Worm (Caenorhabditis elegans) whole organism, young adult: ENCODE measurements around the gene col-36.
A peak's percentile ranks its signal among the peaks of the same experiment; 100 is the strongest.

ENCODE experiments used
- B0261.1 ChIP-seq: sonication (generic microtip); optimal IDR thresholded peaks from 2 replicates; lab custom pipeline; 2016; ENCODE audit warnings: mild to moderate bottlenecking, missing genetic modification characterization, moderate library complexity, missing compliant biosample characterization
- D2030.7 ChIP-seq: fragments of 200-800 bp; sonication (Bioruptor generic); IDR thresholded peaks from 2 replicates; pipeline ENCODE4 v1.3.6; 2022; ENCODE audit warnings: missing genetic modification reagents, missing genetic modification characterization, missing compliant biosample characterization
- F23B12.7 ChIP-seq: sonication (generic microtip); optimal IDR thresholded peaks from 2 replicates; lab custom pipeline; 2017; ENCODE audit warnings: missing genetic modification characterization, mild to moderate bottlenecking, missing compliant biosample characterization, antibody characterized with exemption, moderate library complexity; ENCODE audit not compliant: insufficient read depth
- F55B11.4 ChIP-seq: sonication (generic microtip); optimal IDR thresholded peaks from 2 replicates; lab custom pipeline; 2016; ENCODE audit warnings: missing compliant biosample characterization, missing genetic modification characterization, borderline replicate concordance; ENCODE audit not compliant: insufficient read depth
- F57A8.1 ChIP-seq: fragments of 200-800 bp; sonication (Bioruptor generic); optimal IDR thresholded peaks from 2 replicates; lab custom pipeline; 2018; ENCODE audit warnings: mild to moderate bottlenecking, missing genetic modification characterization, moderate library complexity, missing compliant biosample characterization
- F57C9.4 ChIP-seq: sonication (generic microtip); optimal IDR thresholded peaks from 2 replicates; lab custom pipeline; 2017; ENCODE audit warnings: mild to moderate bottlenecking, missing genetic modification characterization, missing compliant biosample characterization
- K11D2.4 ChIP-seq: fragments of 200-800 bp; sonication (Bioruptor generic); IDR thresholded peaks from 2 replicates; pipeline ENCODE4 v1.3.6; 2022; ENCODE audit warnings: missing genetic modification reagents, missing genetic modification characterization, missing compliant biosample characterization
- K12H6.12 ChIP-seq: fragments of 200-800 bp; sonication (Bioruptor generic); optimal IDR thresholded peaks from 2 replicates; lab custom pipeline; 2018; ENCODE audit warnings: mild to moderate bottlenecking, missing genetic modification characterization, missing compliant biosample characterization
- T07F8.4 ChIP-seq: sonication (generic microtip); optimal IDR thresholded peaks from 2 replicates; lab custom pipeline; 2016; ENCODE audit warnings: mild to moderate bottlenecking, missing genetic modification characterization, moderate library complexity, missing compliant biosample characterization
- Y53G8AR.9 ChIP-seq: fragments of 200-800 bp; sonication (Bioruptor generic); conservative IDR thresholded peaks from 2 replicates; pipeline ENCODE4 v1.3.6; 2022; ENCODE audit warnings: missing genetic modification reagents, missing genetic modification characterization, missing compliant biosample characterization
- Y67H2A.10 ChIP-seq: fragments of 200-800 bp; sonication (Bioruptor generic); conservative IDR thresholded peaks from 2 replicates; pipeline ENCODE4 v1.3.6; 2022; ENCODE audit warnings: missing genetic modification reagents, missing genetic modification characterization, missing compliant biosample characterization
- Y79H2A.3 ChIP-seq: fragments of 200-800 bp; sonication (Bioruptor generic); conservative IDR thresholded peaks from 2 replicates; pipeline ENCODE4 v1.3.6; 2022; ENCODE audit warnings: missing genetic modification reagents, missing genetic modification characterization, missing compliant biosample characterization
- akir-1 ChIP-seq: fragments of 200-800 bp; sonication (Bioruptor generic); optimal IDR thresholded peaks from 2 replicates; lab custom pipeline; 2018; ENCODE audit warnings: mild to moderate bottlenecking, missing genetic modification characterization, moderate library complexity, missing compliant biosample characterization
- ama-1 ChIP-seq, 3 experiments: fragments of 150-350 bp in 1 of 3; sonication (generic microtip) in 2 of 3; optimal IDR thresholded peaks; 2 replicates each; lab custom pipeline; 2014 to 2018; ENCODE audit warnings: missing biosample characterization in 2 of 3, missing genetic modification characterization in 2 of 3, missing genetic modification reagents in 2 of 3
- aptf-3 ChIP-seq: fragments of 200-800 bp; sonication (Bioruptor generic); IDR thresholded peaks from 2 replicates; pipeline ENCODE4 v1.3.6; 2022; ENCODE audit warnings: missing genetic modification characterization, missing compliant biosample characterization
- atf-7 ChIP-seq: sonication (generic microtip); optimal IDR thresholded peaks from 2 replicates; lab custom pipeline; 2017; ENCODE audit warnings: mild to moderate bottlenecking, missing genetic modification characterization, missing compliant biosample characterization
- attf-3 ChIP-seq: fragments of 200-800 bp; sonication (Bioruptor generic); conservative IDR thresholded peaks from 2 replicates; pipeline ENCODE4 v1.3.6; 2022; ENCODE audit warnings: missing genetic modification reagents, missing genetic modification characterization, missing compliant biosample characterization
- ccch-3 ChIP-seq: fragments of 200-800 bp; sonication (Bioruptor generic); optimal IDR thresholded peaks from 2 replicates; lab custom pipeline; 2018; ENCODE audit warnings: mild to moderate bottlenecking, missing genetic modification characterization, missing compliant biosample characterization
- cebp-2 ChIP-seq: fragments of 200-800 bp; sonication (Bioruptor generic); IDR thresholded peaks from 2 replicates; pipeline ENCODE4 v1.3.6; 2022; ENCODE audit warnings: missing genetic modification characterization, missing compliant biosample characterization
- efl-1 ChIP-seq: fragments of 150-350 bp; optimal IDR thresholded peaks from 2 replicates; lab custom pipeline; 2014; ENCODE audit warnings: missing biosample characterization, missing genetic modification reagents, missing genetic modification characterization
- fkh-3 ChIP-seq: sonication (generic microtip); optimal IDR thresholded peaks from 2 replicates; lab custom pipeline; 2016; ENCODE audit warnings: mild to moderate bottlenecking, missing genetic modification characterization, missing compliant biosample characterization
- gei-17 ChIP-seq: fragments of 200-800 bp; sonication (Bioruptor generic); optimal IDR thresholded peaks from 2 replicates; lab custom pipeline; 2018; ENCODE audit warnings: mild to moderate bottlenecking, missing genetic modification characterization, missing compliant biosample characterization
- him-1 ChIP-seq: sonication (generic microtip); optimal IDR thresholded peaks from 2 replicates; lab custom pipeline; 2016; ENCODE audit warnings: missing genotype, missing genetic modification reagents, missing genetic modification characterization, missing compliant biosample characterization
- hrde-1 ChIP-seq: sonication (generic microtip); optimal IDR thresholded peaks from 2 replicates; lab custom pipeline; 2016; ENCODE audit warnings: missing genetic modification characterization, mild to moderate bottlenecking, missing compliant biosample characterization, moderate library complexity, missing genotype, missing genetic modification reagents, borderline replicate concordance
- let-607 ChIP-seq, 2 experiments: fragments of 200-800 bp in 1 of 2; sonication (Bioruptor generic) in 1 of 2; sonication (generic microtip) in 1 of 2; optimal IDR thresholded peaks; 2 replicates each; lab custom pipeline; 2016 to 2018; ENCODE audit warnings: mild to moderate bottlenecking in 2 of 2, missing compliant biosample characterization in 2 of 2, missing genetic modification characterization in 2 of 2, moderate library complexity in 2 of 2, missing genotype in 1 of 2
- lin-40 ChIP-seq: sonication (generic microtip); optimal IDR thresholded peaks from 2 replicates; lab custom pipeline; 2016; ENCODE audit warnings: missing genetic modification characterization, mild to moderate bottlenecking, missing compliant biosample characterization, missing genotype, missing genetic modification reagents
- lin-54 ChIP-seq: fragments of 200-800 bp; sonication (Bioruptor generic); optimal IDR thresholded peaks from 2 replicates; lab custom pipeline; 2018; ENCODE audit warnings: mild to moderate bottlenecking, missing genetic modification characterization, missing compliant biosample characterization
- lir-1 ChIP-seq: fragments of 200-800 bp; sonication (Bioruptor generic); conservative IDR thresholded peaks from 2 replicates; pipeline ENCODE4 v1.3.6; 2022; ENCODE audit warnings: missing genetic modification reagents, missing genetic modification characterization, missing compliant biosample characterization
- madf-8 ChIP-seq: fragments of 200-800 bp; sonication (Bioruptor generic); conservative IDR thresholded peaks from 2 replicates; pipeline ENCODE4 v1.3.6; 2022; ENCODE audit warnings: missing genetic modification reagents, missing genetic modification characterization, missing compliant biosample characterization
- mel-28 ChIP-seq: sonication (generic microtip); optimal IDR thresholded peaks from 2 replicates; lab custom pipeline; 2016; ENCODE audit warnings: borderline replicate concordance, mild to moderate bottlenecking, missing genetic modification characterization, missing compliant biosample characterization
- mxl-1 ChIP-seq: sonication (generic microtip); optimal IDR thresholded peaks from 2 replicates; lab custom pipeline; 2016; ENCODE audit warnings: missing genetic modification characterization, missing compliant biosample characterization
- nfya-2 ChIP-seq: fragments of 200-800 bp; sonication (Bioruptor generic); IDR thresholded peaks from 2 replicates; pipeline ENCODE4 v1.3.6; 2022; ENCODE audit warnings: missing genetic modification reagents, missing genetic modification characterization, missing compliant biosample characterization
- nhr-27 ChIP-seq: fragments of 200-800 bp; sonication (Bioruptor generic); optimal IDR thresholded peaks from 2 replicates; lab custom pipeline; 2018; ENCODE audit warnings: mild to moderate bottlenecking, missing genetic modification characterization, moderate library complexity, missing compliant biosample characterization
- nhr-90 ChIP-seq: sonication (generic microtip); optimal IDR thresholded peaks from 2 replicates; lab custom pipeline; 2016; ENCODE audit warnings: missing genotype, mild to moderate bottlenecking, missing genetic modification characterization, missing compliant biosample characterization
- rpc-1 ChIP-seq, 2 experiments: fragments of 150-350 bp in 1 of 2; sonication (generic microtip) in 1 of 2; optimal IDR thresholded peaks; 2 replicates each; lab custom pipeline; 2014 to 2018; ENCODE audit warnings: missing biosample characterization in 1 of 2, missing genetic modification characterization in 1 of 2, missing genetic modification reagents in 1 of 2, missing genotype in 1 of 2
- snpc-4 ChIP-seq, 5 experiments: fragments of 150-350 bp in 1 of 5; sonication (generic microtip) in 4 of 5; optimal IDR thresholded peaks; 2 replicates each; lab custom pipeline; 2014 to 2018; ENCODE audit warnings: missing genetic modification characterization in 5 of 5, missing biosample characterization in 3 of 5, antibody characterized with exemption in 2 of 5, mild to moderate bottlenecking in 2 of 5, missing compliant biosample characterization in 2 of 5, missing genotype in 2 of 5, moderate library complexity in 2 of 5, missing genetic modification reagents in 1 of 5
- tbp1 ChIP-seq: fragments of 200-800 bp; sonication (Bioruptor generic); optimal IDR thresholded peaks from 2 replicates; lab custom pipeline; 2018; ENCODE audit warnings: mild to moderate bottlenecking, missing genetic modification characterization, missing compliant biosample characterization
- tbx-9 ChIP-seq: sonication (generic microtip); optimal IDR thresholded peaks from 2 replicates; lab custom pipeline; 2016; ENCODE audit warnings: borderline replicate concordance, missing genetic modification characterization, inconsistent platforms, missing compliant biosample characterization
- tlf-1 ChIP-seq: fragments of 200-800 bp; sonication (Bioruptor generic); optimal IDR thresholded peaks from 2 replicates; lab custom pipeline; 2018; ENCODE audit warnings: mild to moderate bottlenecking, missing genetic modification characterization, missing compliant biosample characterization
- zfh-2 ChIP-seq: fragments of 200-800 bp; sonication (Bioruptor generic); conservative IDR thresholded peaks from 2 replicates; pipeline ENCODE4 v1.3.6; 2022; ENCODE audit warnings: missing genetic modification reagents, missing genetic modification characterization, missing compliant biosample characterization
- zim-3 ChIP-seq: sonication (generic microtip); optimal IDR thresholded peaks from 2 replicates; lab custom pipeline; 2017; ENCODE audit warnings: mild to moderate bottlenecking, missing genetic modification characterization, moderate library complexity, missing compliant biosample characterization
- ztf-22 ChIP-seq: fragments of 200-800 bp; sonication (Bioruptor generic); optimal IDR thresholded peaks from 2 replicates; lab custom pipeline; 2018; ENCODE audit warnings: mild to moderate bottlenecking, missing genetic modification characterization, moderate library complexity, missing compliant biosample characterization
- ztf-28 ChIP-seq: fragments of 200-800 bp; sonication (Bioruptor generic); IDR thresholded peaks from 2 replicates; pipeline ENCODE4 v1.3.6; 2022; ENCODE audit warnings: missing genetic modification reagents, missing genetic modification characterization, missing compliant biosample characterization
- ztf-3 ChIP-seq: fragments of 200-800 bp; sonication (Bioruptor generic); optimal IDR thresholded peaks from 2 replicates; lab custom pipeline; 2018; ENCODE audit warnings: mild to moderate bottlenecking, missing genetic modification characterization, missing compliant biosample characterization

Gene col-36

DNA sequence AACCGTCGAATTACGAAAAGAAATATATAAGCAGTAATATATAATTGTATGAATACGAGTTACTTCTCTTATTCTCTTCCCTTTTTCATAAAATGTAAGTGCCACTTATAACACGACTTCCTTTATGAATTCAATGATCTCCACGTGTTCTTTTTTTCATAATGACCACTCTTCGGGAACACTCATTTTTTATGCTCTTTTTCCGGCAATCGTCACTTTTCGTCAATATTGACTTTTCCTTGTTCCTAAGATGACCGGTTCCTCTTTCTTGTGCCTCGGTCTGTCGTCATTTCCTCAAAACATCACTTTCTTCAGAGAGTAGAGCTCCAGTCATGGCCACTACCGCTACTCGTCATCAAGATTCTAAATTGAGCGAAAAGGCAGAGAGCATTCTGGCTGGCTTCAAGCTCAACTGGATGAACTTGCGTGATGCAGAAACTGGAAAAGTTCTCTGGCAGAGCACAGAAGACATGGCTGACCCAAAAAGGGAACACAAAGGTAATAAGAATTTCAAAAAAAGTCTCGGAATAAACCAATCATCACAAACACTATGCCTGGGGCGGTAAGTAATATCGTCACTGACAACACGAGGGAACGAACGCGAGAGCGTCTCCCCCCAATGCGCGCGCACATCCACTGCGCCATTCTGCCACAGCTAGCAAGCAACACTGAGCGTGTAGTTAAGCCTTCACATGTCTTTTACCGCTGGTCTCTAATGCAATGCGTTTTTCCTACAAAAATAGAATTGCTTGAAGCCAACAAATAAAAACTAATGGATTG is 15.1 kb upstream of the col-36 start, which contains the start of gene pdl-1 (continued):
- TF ChIP-seq F23B12.7 (peak; percentile 54), Y67H2A.10 (GFP tag; lab: Robert Waterston, UW) (no peak), ztf-28 (GFP tag; lab: Robert Waterston, UW) (peak; percentile 64; the same call in 1 of the 2 replicates), nhr-27 (tag; lab: Kevin White, UChicago) (peak; percentile 84), Y53G8AR.9 (GFP tag; lab: Robert Waterston, UW) (peak; percentile 58; the same call in 1 of the 2 replicates), lin-40 (tag; lab: Kevin White, UChicago) (peak; percentile 72), akir-1 (GFP tag; lab: Kevin White, UChicago) (peak; percentile 73), K11D2.4 (peak; percentile 71; the same call in 1 of the 2 replicates), efl-1 (GFP tag; lab: Kevin White, UChicago) (no peak), B0261.1 (peak; percentile 86), let-607 (tag; optimal IDR thresholded peaks at IDR 0.05; lab: Kevin White, UChicago) (peak; percentile 28 to 30), ztf-22 (GFP tag; lab: Kevin White, UChicago) (peak; percentile 44), tbp1 (GFP tag; lab: Kevin White, UChicago) (peak; percentile 96), attf-3 (GFP tag; lab: Robert Waterston, UW) (peak; percentile 71), F57A8.1 (GFP tag; lab: Kevin White, UChicago) (peak; percentile 46), nhr-90 (tag; lab: Kevin White, UChicago) (peak; percentile 91), nfya-2 (GFP tag; lab: Robert Waterston, UW) (no peak), tlf-1 (GFP tag; lab: Kevin White, UChicago) (peak; percentile 39), zfh-2 (GFP tag; lab: Robert Waterston, UW) (no peak; the same call in 1 of the 2 replicates), atf-7 (tag; lab: Kevin White, UChicago) (peak; percentile 85), snpc-4 (GFP tag; optimal IDR thresholded peaks at IDR 0.05; lab: Kevin White, UChicago) (peak; percentile 53), snpc-4 (tag; optimal IDR thresholded peaks at IDR 0.05; lab: Kevin White, UChicago) (peak; percentile 67 to 83 (median 80)), madf-8 (GFP tag; lab: Robert Waterston, UW) (peak; percentile 48), mel-28 (tag; lab: Kevin White, UChicago) (peak; percentile 57), F55B11.4 (tag; lab: Kevin White, UChicago) (no peak), lir-1 (GFP tag; lab: Robert Waterston, UW) (peak; percentile 71; the same call in 1 of the 2 replicates), F57C9.4 (tag; lab: Kevin White, UChicago) (peak; percentile 65), gei-17 (GFP tag; lab: Kevin White, UChicago) (peak; percentile 39), ztf-3 (GFP tag; lab: Kevin White, UChicago) (peak; percentile 51), rpc-1 (optimal IDR thresholded peaks at IDR 0.05; lab: Kevin White, UChicago) (peak; percentile 99), rpc-1 (tag; optimal IDR thresholded peaks at IDR 0.05; lab: Kevin White, UChicago) (peak; percentile 98), hrde-1 (peak; percentile 83), cebp-2 (peak; percentile 95), Y79H2A.3 (GFP tag; lab: Robert Waterston, UW) (peak; percentile 72; the same call in 1 of the 2 replicates), aptf-3 (GFP tag; lab: Robert Waterston, UW) (0 out of 2 replicates have a peak, but pooled peaks have one; percentile 71), ccch-3 (GFP tag; lab: Kevin White, UChicago) (no peak), ama-1 (optimal IDR thresholded peaks at IDR 0.05; lab: Kevin White, UChicago) (no peak), ama-1 (GFP tag; optimal IDR thresholded peaks at IDR 0.05; lab: Kevin White, UChicago) (peak; percentile 87 to 93), zim-3 (tag; lab: Kevin White, UChicago) (peak; percentile 86), tbx-9 (tag; lab: Kevin White, UChicago) (peak; percentile 40), T07F8.4 (tag; lab: Kevin White, UChicago) (peak; percentile 86), D2030.7 (peak; percentile 78), lin-54 (peak; percentile 78), fkh-3 (tag; lab: Kevin White, UChicago) (peak; percentile 71), mxl-1 (peak; percentile 75), K12H6.12 (tag; lab: Kevin White, UChicago) (peak; percentile 77), him-1 (tag; lab: Kevin White, UChicago) (peak; percentile 97)
